Worm (Caenorhabditis elegans) whole organism, young adult: ENCODE results near the gene Y32G9A.5.

Source experiments
- F10E7.11 ChIP-seq: sonication (generic microtip); optimal IDR thresholded peaks from 2 replicates; lab custom pipeline; 2017; ENCODE audit warnings: mild to moderate bottlenecking, missing genetic modification characterization, moderate library complexity, missing compliant biosample characterization
- F23B12.7 ChIP-seq: sonication (generic microtip); optimal IDR thresholded peaks from 2 replicates; lab custom pipeline; 2017; ENCODE audit warnings: missing genetic modification characterization, mild to moderate bottlenecking, missing compliant biosample characterization, antibody characterized with exemption, moderate library complexity; ENCODE audit not compliant: insufficient read depth
- F57C9.4 ChIP-seq: sonication (generic microtip); optimal IDR thresholded peaks from 2 replicates; lab custom pipeline; 2017; ENCODE audit warnings: mild to moderate bottlenecking, missing genetic modification characterization, missing compliant biosample characterization
- T07F8.4 ChIP-seq: sonication (generic microtip); optimal IDR thresholded peaks from 2 replicates; lab custom pipeline; 2016; ENCODE audit warnings: mild to moderate bottlenecking, missing genetic modification characterization, moderate library complexity, missing compliant biosample characterization
- Y53G8AR.9 ChIP-seq: fragments of 200-800 bp; sonication (Bioruptor generic); conservative IDR thresholded peaks from 2 replicates; pipeline ENCODE4 v1.3.6; 2022; ENCODE audit warnings: missing genetic modification reagents, missing genetic modification characterization, missing compliant biosample characterization
- Y67H2A.10 ChIP-seq: fragments of 200-800 bp; sonication (Bioruptor generic); conservative IDR thresholded peaks from 2 replicates; pipeline ENCODE4 v1.3.6; 2022; ENCODE audit warnings: missing genetic modification reagents, missing genetic modification characterization, missing compliant biosample characterization
- cebp-1 ChIP-seq, 2 experiments: fragments of 200-800 bp in 1 of 2; sonication (Bioruptor generic) in 1 of 2; sonication (generic microtip) in 1 of 2; IDR thresholded peaks in 1 of 2; optimal IDR thresholded peaks in 1 of 2; 2 replicates each; pipeline versions ENCODE4 v1.3.6 to Lab custom; 2017 to 2022; ENCODE audit warnings: missing compliant biosample characterization in 2 of 2, missing genetic modification characterization in 2 of 2, mild to moderate bottlenecking in 1 of 2, missing genetic modification reagents in 1 of 2, moderate library complexity in 1 of 2
- ceh-40 ChIP-seq: fragments of 200-800 bp; sonication (Bioruptor generic); IDR thresholded peaks from 2 replicates; pipeline ENCODE4 v1.3.6; 2022; ENCODE audit warnings: missing genetic modification characterization, missing compliant biosample characterization
- ceh-91 ChIP-seq: fragments of 200-800 bp; sonication (Bioruptor generic); IDR thresholded peaks from 2 replicates; pipeline ENCODE4 v1.3.6; 2022; ENCODE audit warnings: missing genetic modification reagents, missing genetic modification characterization, missing compliant biosample characterization
- dox-1 ChIP-seq: fragments of 200-800 bp; sonication (Bioruptor generic); IDR thresholded peaks from 2 replicates; pipeline ENCODE4 v1.3.6; 2022; ENCODE audit warnings: missing genetic modification reagents, missing genetic modification characterization, missing compliant biosample characterization
- efl-1 ChIP-seq: fragments of 150-350 bp; optimal IDR thresholded peaks from 2 replicates; lab custom pipeline; 2014; ENCODE audit warnings: missing biosample characterization, missing genetic modification reagents, missing genetic modification characterization
- egrh-3 ChIP-seq: fragments of 200-800 bp; sonication (Bioruptor generic); IDR thresholded peaks from 2 replicates; pipeline ENCODE4 v1.3.6; 2022; ENCODE audit warnings: missing genetic modification reagents, missing genetic modification characterization, missing compliant biosample characterization
- hrde-1 ChIP-seq: sonication (generic microtip); optimal IDR thresholded peaks from 2 replicates; lab custom pipeline; 2016; ENCODE audit warnings: missing genetic modification characterization, mild to moderate bottlenecking, missing compliant biosample characterization, moderate library complexity, missing genotype, missing genetic modification reagents, borderline replicate concordance
- lin-35 ChIP-seq, 3 experiments: fragments of 150-350 bp in 2 of 3; sonication (generic microtip) in 1 of 3; optimal IDR thresholded peaks; 2 replicates each; lab custom pipeline; 2014 to 2018; ENCODE audit warnings: missing biosample characterization in 3 of 3, missing genetic modification characterization in 3 of 3, missing genetic modification reagents in 3 of 3
- lin-54 ChIP-seq: fragments of 200-800 bp; sonication (Bioruptor generic); optimal IDR thresholded peaks from 2 replicates; lab custom pipeline; 2018; ENCODE audit warnings: mild to moderate bottlenecking, missing genetic modification characterization, missing compliant biosample characterization
- lir-1 ChIP-seq: fragments of 200-800 bp; sonication (Bioruptor generic); conservative IDR thresholded peaks from 2 replicates; pipeline ENCODE4 v1.3.6; 2022; ENCODE audit warnings: missing genetic modification reagents, missing genetic modification characterization, missing compliant biosample characterization
- lsl-1 ChIP-seq: fragments of 200-800 bp; sonication (Bioruptor generic); optimal IDR thresholded peaks from 2 replicates; lab custom pipeline; 2018; ENCODE audit warnings: mild to moderate bottlenecking, missing genetic modification characterization, moderate library complexity, missing compliant biosample characterization
- mcd-1 ChIP-seq: fragments of 200-800 bp; sonication (Bioruptor generic); IDR thresholded peaks from 2 replicates; pipeline ENCODE4 v1.3.6; 2022; ENCODE audit warnings: missing genetic modification reagents, missing genetic modification characterization, missing compliant biosample characterization
- mes-4 ChIP-seq: sonication (generic microtip); optimal IDR thresholded peaks from 2 replicates; lab custom pipeline; 2016; ENCODE audit warnings: missing genotype, missing genetic modification characterization, missing compliant biosample characterization
- mxl-1 ChIP-seq: sonication (generic microtip); optimal IDR thresholded peaks from 2 replicates; lab custom pipeline; 2016; ENCODE audit warnings: missing genetic modification characterization, missing compliant biosample characterization
- nhr-80 ChIP-seq: sonication (generic microtip); optimal IDR thresholded peaks from 2 replicates; lab custom pipeline; 2016; ENCODE audit warnings: missing genetic modification characterization, missing compliant biosample characterization
- rpc-1 ChIP-seq, 2 experiments: fragments of 150-350 bp in 1 of 2; sonication (generic microtip) in 1 of 2; optimal IDR thresholded peaks; 2 replicates each; lab custom pipeline; 2014 to 2018; ENCODE audit warnings: missing biosample characterization in 1 of 2, missing genetic modification characterization in 1 of 2, missing genetic modification reagents in 1 of 2, missing genotype in 1 of 2
- snpc-1.1 ChIP-seq: sonication (generic microtip); optimal IDR thresholded peaks from 2 replicates; lab custom pipeline; 2017; ENCODE audit warnings: missing genetic modification characterization, mild to moderate bottlenecking, missing compliant biosample characterization, antibody characterized with exemption, moderate library complexity, missing genotype, missing genetic modification reagents; ENCODE audit not compliant: insufficient read depth
- snpc-3.4 ChIP-seq: sonication (generic microtip); optimal IDR thresholded peaks from 2 replicates; lab custom pipeline; 2017; ENCODE audit warnings: missing genetic modification characterization, mild to moderate bottlenecking, missing compliant biosample characterization, antibody characterized with exemption, moderate library complexity, missing genotype, missing genetic modification reagents
- somi-1 ChIP-seq: fragments of 200-800 bp; sonication (Bioruptor generic); optimal IDR thresholded peaks from 2 replicates; lab custom pipeline; 2018; ENCODE audit warnings: mild to moderate bottlenecking, missing genetic modification characterization, missing compliant biosample characterization
- zfh-2 ChIP-seq: fragments of 200-800 bp; sonication (Bioruptor generic); conservative IDR thresholded peaks from 2 replicates; pipeline ENCODE4 v1.3.6; 2022; ENCODE audit warnings: missing genetic modification reagents, missing genetic modification characterization, missing compliant biosample characterization
- zim-3 ChIP-seq: sonication (generic microtip); optimal IDR thresholded peaks from 2 replicates; lab custom pipeline; 2017; ENCODE audit warnings: mild to moderate bottlenecking, missing genetic modification characterization, moderate library complexity, missing compliant biosample characterization

Y32G9A.5 gene

ce11 chrV:1875497-1875988 lies 31.9 kb upstream of the Y32G9A.5 start (continued):
- peak; percentile 81 for TF ChIP-seq Y53G8AR.9 (GFP tag; lab: Robert Waterston, UW)
- TF ChIP-seq F57C9.4, result peak; percentile 94
- TF ChIP-seq ceh-91, result 0 out of 2 replicates have a peak, but pooled peaks have one; percentile 27
- TF ChIP-seq mxl-1 (tag; lab: Kevin White, UChicago), result peak; percentile 9
- TF ChIP-seq snpc-3.4, result peak; percentile 62

- TF ChIP-seq mcd-1 (GFP tag; lab: Robert Waterston, UW) (0 out of 2 replicates have a peak, but pooled peaks have one; percentile 13), zfh-2 (GFP tag; lab: Robert Waterston, UW) (peak; percentile 71), somi-1 (GFP tag; lab: Kevin White, UChicago) (no peak)
These were observed 29.4 kb upstream of the Y32G9A.5 start for ce11 chrV:1878030-1878429.

- TF ChIP-seq cebp-1 (GFP tag; IDR thresholded peaks at IDR 0.05; lab: Robert Waterston, UW) (no peak), cebp-1 (tag; optimal IDR thresholded peaks at IDR 0.05; lab: Kevin White, UChicago) (peak; percentile 32), T07F8.4 (no peak), nhr-80 (peak; percentile 61)
These were observed 24.3 kb upstream of the Y32G9A.5 start for ce11 chrV:1883131-1883530.

ce11 chrV:1886997-1887396 lies 20.5 kb upstream of the Y32G9A.5 start:
- TF ChIP-seq rpc-1 (optimal IDR thresholded peaks at IDR 0.05; lab: Kevin White, UChicago), result no peak
- no peak for TF ChIP-seq rpc-1 (tag; optimal IDR thresholded peaks at IDR 0.05; lab: Kevin White, UChicago)
- no peak for TF ChIP-seq mcd-1 (GFP tag; lab: Robert Waterston, UW)
- no peak for TF ChIP-seq lir-1 (GFP tag; lab: Robert Waterston, UW)
- no peak for TF ChIP-seq Y67H2A.10
- no peak for TF ChIP-seq T07F8.4
- no peak for TF ChIP-seq hrde-1 (tag; lab: Kevin White, UChicago)
- no peak for TF ChIP-seq snpc-1.1 (tag; lab: Kevin White, UChicago)
- no peak for TF ChIP-seq egrh-3 (GFP tag; lab: Robert Waterston, UW)

ce11 chrV:1888299-1888698 lies 19.2 kb upstream of the Y32G9A.5 start:
- no peak for TF ChIP-seq mes-4 (tag; lab: Kevin White, UChicago)
- peak; percentile 34; the same call in 1 of the 2 replicates for TF ChIP-seq zfh-2 (GFP tag; lab: Robert Waterston, UW)

ce11 chrV:1889996-1890395 lies 17.5 kb upstream of the Y32G9A.5 start:
- TF ChIP-seq ceh-40 (GFP tag; lab: Robert Waterston, UW) (no peak), cebp-1 (GFP tag; IDR thresholded peaks at IDR 0.05; lab: Robert Waterston, UW) (no peak), cebp-1 (tag; optimal IDR thresholded peaks at IDR 0.05; lab: Kevin White, UChicago) (peak; percentile 26)

- peak; percentile 69 for TF ChIP-seq efl-1 (GFP tag; lab: Kevin White, UChicago)
- no peak for TF ChIP-seq zim-3 (tag; lab: Kevin White, UChicago)
- no peak for TF ChIP-seq F10E7.11 (tag; lab: Kevin White, UChicago)
- peak; percentile 13 for TF ChIP-seq F23B12.7 (tag; lab: Kevin White, UChicago)
- TF ChIP-seq cebp-1 (GFP tag; IDR thresholded peaks at IDR 0.05; lab: Robert Waterston, UW), result no peak
- TF ChIP-seq cebp-1 (tag; optimal IDR thresholded peaks at IDR 0.05; lab: Kevin White, UChicago), result peak; percentile 53
- peak; percentile 61 for TF ChIP-seq lin-54 (GFP tag; lab: Kevin White, UChicago)
- TF ChIP-seq dox-1 (GFP tag; lab: Robert Waterston, UW), result no peak
- TF ChIP-seq lsl-1 (GFP tag; lab: Kevin White, UChicago), result peak; percentile 16
- peak in 1 of 3 experiments; percentile 32 for TF ChIP-seq lin-35 (GFP tag; optimal IDR thresholded peaks at IDR 0.05; lab: Kevin White, UChicago)
- TF ChIP-seq, all 124 proteins: peak for 6
These were observed 14.7 kb upstream of the Y32G9A.5 start, which contains the start of gene zig-11 for ce11 chrV:1892567-1893277. zig-11 (minus strand) TSS chrV:1892939.
